Worm (Caenorhabditis elegans): ENCODE data around the gene C42D4.3.

- TF ChIP-seq attf-3 (GFP tag; conservative IDR thresholded peaks at IDR 0.05) (no peak), unc-62 (GFP tag; optimal IDR thresholded peaks at IDR 0.05) (peak; percentile 54), snpc-1.3 (tag; optimal IDR thresholded peaks at IDR 0.05; ENCODE audit: insufficient read depth) (no peak), snpc-4 (GFP tag; optimal IDR thresholded peaks at IDR 0.05) (no peak), snpc-4 (tag; optimal IDR thresholded peaks at IDR 0.05) (no peak), nhr-90 (tag; optimal IDR thresholded peaks at IDR 0.05) (no peak)
Measured at ce11 chrIV:7180304-7180703, 1.3 kb downstream of the C42D4.3 start, which contains the start of gene cest-10.
